Worm (Caenorhabditis elegans): ENCODE results near the gene gid-2.

- TF ChIP-seq lin-11 (tag; optimal IDR thresholded peaks at IDR 0.05) (no peak), nhr-6 (tag; optimal IDR thresholded peaks at IDR 0.05) (no peak), nhr-11 (tag; optimal IDR thresholded peaks at IDR 0.05) (no peak), lin-39 (tag; optimal IDR thresholded peaks at IDR 0.05) (no peak), ceh-82 (tag; optimal IDR thresholded peaks at IDR 0.05) (no peak), egl-27 (tag; optimal IDR thresholded peaks at IDR 0.05) (no peak), ztf-1 (GFP tag; conservative IDR thresholded peaks at IDR 0.05) (no peak)
These were observed 8.4 kb downstream of the gid-2 start for ce11 chrX:2430317-2430716.
